Fruit fly (Drosophila melanogaster) whole organism, embryonic: ENCODE data around the gene CG14507.

Experiments
- Ada2b ChIP-seq: fragments of 200-800 bp; sonication (Bioruptor generic); IDR thresholded peaks from 2 replicates; pipeline ENCODE4 v1.3.6; 2022; ENCODE audit warnings: missing biosample characterization, missing genetic modification characterization
- CG10209 ChIP-seq: fragments of 200-800 bp; sonication (Bioruptor generic); optimal IDR thresholded peaks from 3 replicates; lab custom pipeline; 2017; ENCODE audit warnings: missing biosample characterization, mild to moderate bottlenecking, missing genetic modification characterization, missing genetic modification reagents
- CG10366 ChIP-seq: fragments of 200-800 bp; sonication (Bioruptor generic); IDR thresholded peaks from 2 replicates; pipeline ENCODE4 v1.3.6; 2022; ENCODE audit warnings: missing biosample characterization, missing genetic modification characterization
- CG11085 ChIP-seq: fragments of 200-800 bp; sonication (Bioruptor generic); IDR thresholded peaks from 2 replicates; pipeline ENCODE4 v1.3.6; 2022; ENCODE audit warnings: missing biosample characterization, missing genetic modification characterization
- CG13287 ChIP-seq: fragments of 200-800 bp; sonication (Bioruptor generic); IDR thresholded peaks from 2 replicates; pipeline ENCODE4 v1.3.6; 2022; ENCODE audit warnings: missing biosample characterization, missing genetic modification characterization; ENCODE audit not compliant: partially characterized antibody
- CG1529 ChIP-seq: fragments of 200-800 bp; sonication (Bioruptor generic); optimal IDR thresholded peaks from 3 replicates; lab custom pipeline; 2018; ENCODE audit warnings: missing biosample characterization, missing genetic modification characterization
- CG17186 ChIP-seq: fragments of 200-800 bp; sonication (Bioruptor generic); optimal IDR thresholded peaks from 3 replicates; lab custom pipeline; 2017; ENCODE audit warnings: missing biosample characterization, missing genetic modification reagents, missing genetic modification characterization
- CG32772 ChIP-seq: fragments of 200-800 bp; sonication (Bioruptor generic); IDR thresholded peaks from 2 replicates; pipeline ENCODE4 v1.3.6; 2022; ENCODE audit warnings: missing biosample characterization, missing genetic modification characterization
- CG34422 ChIP-seq: fragments of 200-800 bp; sonication (Bioruptor generic); IDR thresholded peaks from 3 replicates; pipeline ENCODE4 v1.3.6; 2022; ENCODE audit warnings: missing biosample characterization, missing genetic modification characterization
- CG4360 ChIP-seq: fragments of 200-800 bp; sonication (Bioruptor generic); IDR thresholded peaks from 2 replicates; pipeline ENCODE4 v1.3.6; 2022; ENCODE audit warnings: missing biosample characterization, missing genetic modification characterization
- CG4707 ChIP-seq: fragments of 200-800 bp; sonication (Bioruptor generic); optimal IDR thresholded peaks from 2 replicates; lab custom pipeline; 2018; ENCODE audit warnings: missing biosample characterization, mild to moderate bottlenecking, missing genetic modification characterization, moderate library complexity
- CG5180 ChIP-seq: fragments of 200-800 bp; sonication (Bioruptor generic); optimal IDR thresholded peaks from 3 replicates; lab custom pipeline; 2017; ENCODE audit warnings: missing biosample characterization, missing genetic modification characterization, mild to moderate bottlenecking, moderate library complexity, missing genetic modification reagents
- CG5245 ChIP-seq: fragments of 200-800 bp; sonication (Bioruptor generic); optimal IDR thresholded peaks from 3 replicates; lab custom pipeline; 2016; ENCODE audit warnings: missing biosample characterization, missing genetic modification characterization
- CG7357 ChIP-seq: fragments of 200-800 bp; sonication (Bioruptor generic); IDR thresholded peaks from 3 replicates; pipeline ENCODE4 v1.3.6; 2022; ENCODE audit warnings: missing biosample characterization, missing genetic modification characterization
- CG7786 ChIP-seq: fragments of 200-800 bp; sonication (Bioruptor generic); optimal IDR thresholded peaks from 2 replicates; lab custom pipeline; 2016; ENCODE audit warnings: missing biosample characterization, missing genetic modification characterization
- CG7928 ChIP-seq: fragments of 200-800 bp; sonication (Bioruptor generic); optimal IDR thresholded peaks from 2 replicates; lab custom pipeline; 2017; ENCODE audit warnings: missing biosample characterization, mild to moderate bottlenecking, missing genetic modification characterization
- CG7987 ChIP-seq: fragments of 200-800 bp; sonication (Bioruptor generic); optimal IDR thresholded peaks from 2 replicates; lab custom pipeline; 2018; ENCODE audit warnings: missing biosample characterization, mild to moderate bottlenecking, missing genetic modification characterization, moderate library complexity
- CG9609 ChIP-seq: fragments of 200-800 bp; sonication (Bioruptor generic); optimal IDR thresholded peaks from 3 replicates; lab custom pipeline; 2016; ENCODE audit warnings: missing biosample characterization, missing genetic modification characterization
- CG9727 ChIP-seq: fragments of 200-800 bp; sonication (Bioruptor generic); optimal IDR thresholded peaks from 3 replicates; lab custom pipeline; 2017; ENCODE audit warnings: missing biosample characterization, mild to moderate bottlenecking, missing genetic modification characterization
- CkIIα-i1 ChIP-seq: fragments of 200-800 bp; sonication (Bioruptor generic); IDR thresholded peaks from 2 replicates; pipeline ENCODE4 v1.3.6; 2022; ENCODE audit warnings: missing biosample characterization, missing genetic modification characterization
- ERR ChIP-seq: fragments of 200-800 bp; sonication (Bioruptor generic); optimal IDR thresholded peaks from 2 replicates; lab custom pipeline; 2016; ENCODE audit warnings: missing biosample characterization, missing genetic modification characterization
- Fer1 ChIP-seq: fragments of 200-800 bp; sonication (Bioruptor generic); optimal IDR thresholded peaks from 2 replicates; lab custom pipeline; 2017; ENCODE audit warnings: missing biosample characterization, mild to moderate bottlenecking, missing genetic modification characterization
- Gsc ChIP-seq: fragments of 200-800 bp; sonication (Bioruptor generic); IDR thresholded peaks from 2 replicates; pipeline ENCODE4 v1.3.6; 2022; ENCODE audit warnings: missing biosample characterization, missing genetic modification characterization
- H15 ChIP-seq: fragments of 200-800 bp; sonication (Bioruptor generic); IDR thresholded peaks from 3 replicates; pipeline ENCODE4 v1.3.6; 2022; ENCODE audit warnings: missing biosample characterization, missing genetic modification characterization
- Hr51 ChIP-seq, 2 experiments: fragments of 200-800 bp; sonication (Bioruptor generic); optimal IDR thresholded peaks; 2 replicates in 1 of 2; 3 replicates in 1 of 2; lab custom pipeline; 2016 to 2018; ENCODE audit warnings: missing biosample characterization in 2 of 2, missing genetic modification characterization in 2 of 2, mild to moderate bottlenecking in 1 of 2, moderate library complexity in 1 of 2
- Hsf ChIP-seq: fragments of 200-800 bp; sonication (Bioruptor generic); optimal IDR thresholded peaks from 3 replicates; lab custom pipeline; 2016; ENCODE audit warnings: missing biosample characterization, missing genetic modification characterization
- Lim3 ChIP-seq: fragments of 200-800 bp; sonication (Bioruptor generic); IDR thresholded peaks from 2 replicates; pipeline ENCODE4 v1.3.6; 2022; ENCODE audit warnings: missing biosample characterization, missing genetic modification characterization
- Nf-YB ChIP-seq: fragments of 200-800 bp; sonication (Bioruptor generic); optimal IDR thresholded peaks from 3 replicates; lab custom pipeline; 2019; ENCODE audit warnings: missing biosample characterization, mild to moderate bottlenecking, missing genetic modification characterization, moderate library complexity
- Sin3A ChIP-seq: fragments of >200 bp; optimal IDR thresholded peaks from 2 replicates; lab custom pipeline; 2018
- abd-A ChIP-seq: fragments of 200-800 bp; sonication (Bioruptor generic); optimal IDR thresholded peaks from 3 replicates; lab custom pipeline; 2019; ENCODE audit warnings: missing biosample characterization, mild to moderate bottlenecking, missing genetic modification characterization, moderate library complexity
- amos ChIP-seq: fragments of 200-800 bp; sonication (Bioruptor generic); IDR thresholded peaks from 2 replicates; pipeline ENCODE4 v1.3.6; 2022; ENCODE audit warnings: missing biosample characterization, missing genetic modification characterization; ENCODE audit not compliant: partially characterized antibody
- cato ChIP-seq: fragments of 200-800 bp; sonication (Bioruptor generic); optimal IDR thresholded peaks from 2 replicates; lab custom pipeline; 2016; ENCODE audit warnings: missing biosample characterization, missing genetic modification characterization, borderline replicate concordance
- crc ChIP-seq: fragments of 200-800 bp; sonication (Bioruptor generic); optimal IDR thresholded peaks from 2 replicates; lab custom pipeline; 2016; ENCODE audit warnings: missing biosample characterization, missing genetic modification characterization
- danr ChIP-seq: fragments of 200-800 bp; sonication (Bioruptor generic); IDR thresholded peaks from 2 replicates; pipeline ENCODE4 v1.3.6; 2022; ENCODE audit warnings: missing biosample characterization, missing genetic modification characterization
- dpn ChIP-seq, 2 experiments: fragments of 200-800 bp; sonication (Bioruptor generic); optimal IDR thresholded peaks; 3 replicates each; lab custom pipeline; 2016; ENCODE audit warnings: missing biosample characterization in 2 of 2, missing genetic modification characterization in 2 of 2
- en ChIP-seq: fragments of 200-800 bp; sonication (Bioruptor generic); optimal IDR thresholded peaks from 2 replicates; lab custom pipeline; 2016; ENCODE audit warnings: missing biosample characterization, missing genetic modification characterization
- grn ChIP-seq: fragments of 200-800 bp; sonication (Bioruptor generic); optimal IDR thresholded peaks from 3 replicates; lab custom pipeline; 2017; ENCODE audit warnings: missing biosample characterization, missing genetic modification characterization
- jumu ChIP-seq: fragments of 200-800 bp; sonication (Bioruptor generic); optimal IDR thresholded peaks from 3 replicates; lab custom pipeline; 2016; ENCODE audit warnings: missing biosample characterization, missing genetic modification characterization
- lilli ChIP-seq: fragments of 200-800 bp; sonication (Bioruptor generic); optimal IDR thresholded peaks from 3 replicates; lab custom pipeline; 2016; ENCODE audit warnings: missing biosample characterization, missing genetic modification characterization
- lov ChIP-seq, 2 experiments: fragments of 200-800 bp in 1 of 2; fragments of >200 bp in 1 of 2; sonication (Bioruptor generic) in 1 of 2; IDR thresholded peaks in 1 of 2; optimal IDR thresholded peaks in 1 of 2; 2 replicates in 1 of 2; 3 replicates in 1 of 2; pipeline versions ENCODE4 v1.3.6 to Lab custom; 2017 to 2022; ENCODE audit warnings: missing biosample characterization in 1 of 2, missing genetic modification characterization in 1 of 2
- luna ChIP-seq: fragments of 200-800 bp; sonication (Bioruptor generic); optimal IDR thresholded peaks from 2 replicates; lab custom pipeline; 2016; ENCODE audit warnings: missing biosample characterization, missing genetic modification characterization
- mirr ChIP-seq: fragments of 200-800 bp; sonication (Bioruptor generic); optimal IDR thresholded peaks from 3 replicates; lab custom pipeline; 2018; ENCODE audit warnings: missing biosample characterization, mild to moderate bottlenecking, missing genetic modification characterization
- otp ChIP-seq: fragments of 200-800 bp; sonication (Bioruptor generic); IDR thresholded peaks from 3 replicates; pipeline ENCODE4, ENCODE4 v1.3.6; 2022; ENCODE audit warnings: missing biosample characterization, missing genetic modification characterization
- pita ChIP-seq: fragments of 200-800 bp; sonication (Bioruptor generic); optimal IDR thresholded peaks from 2 replicates; lab custom pipeline; 2017; ENCODE audit warnings: missing biosample characterization, mild to moderate bottlenecking, missing genetic modification characterization
- rib ChIP-seq: fragments of 200-800 bp; sonication (Bioruptor generic); IDR thresholded peaks from 2 replicates; pipeline ENCODE4 v1.3.6; 2022; ENCODE audit warnings: missing biosample characterization, missing genetic modification characterization
- sim ChIP-seq: fragments of 200-800 bp; sonication (Bioruptor generic); IDR thresholded peaks from 2 replicates; pipeline ENCODE4 v1.3.6; 2022; ENCODE audit warnings: missing biosample characterization, missing genetic modification characterization
- slbo ChIP-seq: fragments of 200-800 bp; sonication (Bioruptor generic); IDR thresholded peaks from 2 replicates; pipeline ENCODE4 v1.3.6; 2022; ENCODE audit warnings: missing biosample characterization, missing genetic modification characterization
- ssp ChIP-seq: fragments of 200-800 bp; sonication (Bioruptor generic); IDR thresholded peaks from 2 replicates; pipeline ENCODE4 v1.3.6; 2022; ENCODE audit warnings: missing biosample characterization, missing genetic modification characterization
- unc-4 ChIP-seq: fragments of 200-800 bp; sonication (Bioruptor generic); IDR thresholded peaks from 2 replicates; pipeline ENCODE4 v1.3.6; 2022; ENCODE audit warnings: missing biosample characterization, missing genetic modification characterization; ENCODE audit not compliant: partially characterized antibody
- vnd ChIP-seq: fragments of 200-800 bp; sonication (Bioruptor generic); IDR thresholded peaks from 3 replicates; pipeline ENCODE4 v1.3.6; 2022; ENCODE audit warnings: missing biosample characterization, missing genetic modification characterization; ENCODE audit not compliant: partially characterized antibody
- wor ChIP-seq: fragments of 200-800 bp; sonication (Bioruptor generic); IDR thresholded peaks from 2 replicates; pipeline ENCODE4 v1.3.6; 2022; ENCODE audit warnings: missing biosample characterization, missing genetic modification characterization

The CG14507 gene

dm6 chr3R:29219948-29220347 lies 7.6 kb downstream of the CG14507 start, which contains the start of gene eEF1gamma (continued):
- TF ChIP-seq Sin3A (lab: Kevin White, UChicago) = peak; percentile 60
- peak; percentile 93 for TF ChIP-seq CG1529
- TF ChIP-seq H15 (GFP tag; lab: Robert Waterston, UW) = peak; percentile 96
- TF ChIP-seq wor (GFP tag; lab: Robert Waterston, UW) = peak; percentile 57
- peak; percentile 95 for TF ChIP-seq CG11085 (GFP tag; lab: Robert Waterston, UW)
- peak; percentile 98 for TF ChIP-seq CG9727 (GFP tag; lab: Kevin White, UChicago)
- peak; percentile 97 for TF ChIP-seq Fer1
- TF ChIP-seq rib = peak; percentile 89
- TF ChIP-seq mirr = peak; percentile 99
- TF ChIP-seq CG17186 (GFP tag; lab: Kevin White, UChicago) = peak; percentile 100
- TF ChIP-seq Gsc (GFP tag; lab: Robert Waterston, UW) = no peak
- peak; percentile 94 for TF ChIP-seq crc (GFP tag; lab: Kevin White, UChicago)
- peak; percentile 73; the same call in 1 of the 2 replicates for TF ChIP-seq CkIIα-i1 (GFP tag; lab: Robert Waterston, UW)
- no peak for TF ChIP-seq pita (GFP tag; lab: Kevin White, UChicago)
- TF ChIP-seq ssp (GFP tag; lab: Robert Waterston, UW) = peak; percentile 78
- TF ChIP-seq en (GFP tag; lab: Kevin White, UChicago) = peak; percentile 93
- TF ChIP-seq CG4707 (GFP tag; lab: Kevin White, UChicago) = peak; percentile 93
- TF ChIP-seq CG7357 (GFP tag; lab: Robert Waterston, UW) = peak; percentile 56; the same call in 2 of the 3 replicates
- TF ChIP-seq CG10209 = peak; percentile 96
- peak; percentile 82 for TF ChIP-seq ERR
- TF ChIP-seq CG13287 (GFP tag; lab: Robert Waterston, UW) = peak; percentile 92
- TF ChIP-seq Hr51 (GFP tag; optimal IDR thresholded peaks at IDR 0.05; lab: Kevin White, UChicago) = peak; percentile 90 to 95
- TF ChIP-seq otp (GFP tag; lab: Robert Waterston, UW) = peak; percentile 97
- peak; percentile 86 for TF ChIP-seq CG5180 (GFP tag; lab: Kevin White, UChicago)
- TF ChIP-seq CG4360 (GFP tag; lab: Robert Waterston, UW) = peak; percentile 72
- TF ChIP-seq grn (GFP tag; lab: Kevin White, UChicago) = peak; percentile 85
- TF ChIP-seq unc-4 (GFP tag; lab: Robert Waterston, UW) = peak; percentile 92
- peak; percentile 85 to 98 for TF ChIP-seq dpn (GFP tag; optimal IDR thresholded peaks at IDR 0.05; lab: Kevin White, UChicago)
- peak; percentile 93 for TF ChIP-seq luna (GFP tag; lab: Kevin White, UChicago)
- peak; percentile 83 for TF ChIP-seq Nf-YB
- TF ChIP-seq abd-A = no peak
- TF ChIP-seq Lim3 (GFP tag; lab: Robert Waterston, UW) = peak; percentile 64; the same call in 1 of the 2 replicates
- peak; percentile 95 for TF ChIP-seq CG34422 (GFP tag; lab: Robert Waterston, UW)
- TF ChIP-seq CG7928 (GFP tag; lab: Kevin White, UChicago) = peak; percentile 97
- TF ChIP-seq slbo (GFP tag; lab: Robert Waterston, UW) = peak; percentile 92
- no peak for TF ChIP-seq lov (optimal IDR thresholded peaks at IDR 0.05; lab: Kevin White, UChicago)
- TF ChIP-seq lov (GFP tag; IDR thresholded peaks at IDR 0.05; lab: Robert Waterston, UW) = peak; percentile 98
- TF ChIP-seq CG10366 (GFP tag; lab: Robert Waterston, UW) = peak; percentile 92
- peak; percentile 91 for TF ChIP-seq lilli (GFP tag; lab: Kevin White, UChicago)
- TF ChIP-seq CG9609 (GFP tag; lab: Kevin White, UChicago) = peak; percentile 92
- peak; percentile 87 for TF ChIP-seq CG5245
- TF ChIP-seq jumu (GFP tag; lab: Kevin White, UChicago) = peak; percentile 82
- peak; percentile 80 for TF ChIP-seq danr (GFP tag; lab: Robert Waterston, UW)
- TF ChIP-seq cato (GFP tag; lab: Kevin White, UChicago) = peak; percentile 91
- TF ChIP-seq Ada2b (GFP tag; lab: Robert Waterston, UW) = peak; percentile 92
- TF ChIP-seq CG32772 (GFP tag; lab: Robert Waterston, UW) = peak; percentile 89
- TF ChIP-seq Hsf (GFP tag; lab: Kevin White, UChicago) = peak; percentile 94
- TF ChIP-seq vnd (GFP tag; lab: Robert Waterston, UW) = peak; percentile 91
- TF ChIP-seq CG7786 (GFP tag; lab: Kevin White, UChicago) = peak; percentile 81
- peak; percentile 95 for TF ChIP-seq amos (GFP tag; lab: Robert Waterston, UW)
- TF ChIP-seq sim = peak; percentile 90
- peak; percentile 99 for TF ChIP-seq CG7987 (GFP tag; lab: Kevin White, UChicago)
